Worm (Caenorhabditis elegans) whole organism, L1 larva: ENCODE measurements around the gene sqst-3.
"Not testable (repeated sequence)": the region's sequence is repeated elsewhere in the genome, so short reads cannot be mapped to it uniquely, and the experiment has no call there.

ENCODE experiments used
- aha-1 ChIP-seq: fragments of 150-350 bp; optimal IDR thresholded peaks from 2 replicates; lab custom pipeline; 2014; ENCODE audit warnings: missing biosample characterization, missing genetic modification characterization
- elt-3 ChIP-seq, 6 experiments: fragments of 150-350 bp in 1 of 6; sonication (generic microtip); optimal IDR thresholded peaks; 2 replicates each; lab custom pipeline; 2017 to 2018; ENCODE audit warnings: missing biosample characterization in 6 of 6, missing genetic modification characterization in 6 of 6, inconsistent platforms in 1 of 6
- hpl-2 ChIP-seq: fragments of 150-350 bp; optimal IDR thresholded peaks from 2 replicates; lab custom pipeline; 2014; ENCODE audit warnings: missing biosample characterization, missing genetic modification reagents, missing genetic modification characterization
- jun-1 ChIP-seq: fragments of 150-350 bp; optimal IDR thresholded peaks from 2 replicates; lab custom pipeline; 2014; ENCODE audit warnings: missing biosample characterization, missing genetic modification reagents, missing genetic modification characterization
- lin-13 ChIP-seq: fragments of 150-350 bp; optimal IDR thresholded peaks from 2 replicates; lab custom pipeline; 2014; ENCODE audit warnings: missing biosample characterization, missing genetic modification reagents, missing genetic modification characterization
- nhr-12 ChIP-seq: sonication (generic microtip); optimal IDR thresholded peaks from 2 replicates; lab custom pipeline; 2017; ENCODE audit warnings: missing biosample characterization, missing genetic modification characterization
- nhr-71 ChIP-seq: sonication (generic microtip); optimal IDR thresholded peaks from 2 replicates; lab custom pipeline; 2016; ENCODE audit warnings: mild to moderate bottlenecking, missing genetic modification characterization, moderate library complexity, missing compliant biosample characterization
- nhr-77 ChIP-seq: fragments of 150-350 bp; optimal IDR thresholded peaks from 2 replicates; lab custom pipeline; 2014; ENCODE audit warnings: missing biosample characterization, missing genetic modification characterization
- rnt-1 ChIP-seq: sonication (generic microtip); optimal IDR thresholded peaks from 2 replicates; lab custom pipeline; 2016; ENCODE audit warnings: mild to moderate bottlenecking, missing genetic modification characterization, moderate library complexity, missing compliant biosample characterization
- tbx-2 ChIP-seq: sonication (generic microtip); optimal IDR thresholded peaks from 2 replicates; lab custom pipeline; 2016; ENCODE audit warnings: missing genetic modification characterization, missing compliant biosample characterization

ce11 chrV:19264148-19264547 lies 33.6 kb downstream of the sqst-3 start, which contains the start of gene F21D9.1:
- not testable (repeated sequence) for TF ChIP-seq tbx-2 (tag; lab: Kevin White, UChicago); elt-3 (tag; optimal IDR thresholded peaks at IDR 0.05; lab: Kevin White, UChicago); rnt-1 (tag; lab: Kevin White, UChicago); aha-1; nhr-77; hpl-2 (GFP tag; lab: Kevin White, UChicago); nhr-71 (tag; lab: Kevin White, UChicago); jun-1 (tag; lab: Kevin White, UChicago); nhr-12 (tag; lab: Kevin White, UChicago); lin-13 (GFP tag; lab: Kevin White, UChicago)
